Worm (Caenorhabditis elegans): Measurements from ENCODE around the gene rpi-1.
A peak's percentile ranks its signal among the peaks of the same experiment; 100 is the strongest.

Gene rpi-1

ce11 chrII:13984551-13984950, 22.3 kb upstream of the rpi-1 start, which contains the start of gene sre-47:
sre-47 (minus strand) TSS chrII:13984651.
- TF ChIP-seq madf-3 (GFP tag; IDR thresholded peaks at IDR 0.05) (no peak), mes-4 (tag; optimal IDR thresholded peaks at IDR 0.05) (no peak), dpl-1 (GFP tag; optimal IDR thresholded peaks at IDR 0.05) (no peak), nfyb-1 (GFP tag; IDR thresholded peaks at IDR 0.05) (no peak), F55B11.4 (tag; optimal IDR thresholded peaks at IDR 0.05; ENCODE audit: borderline replicate concordance, insufficient read depth) (no peak), repo-1 (tag; optimal IDR thresholded peaks at IDR 0.05) (no peak), F37B4.10 (GFP tag; IDR thresholded peaks at IDR 0.05) (no peak), D2030.7 (GFP tag; IDR thresholded peaks at IDR 0.05) (no peak), rec-8 (tag; optimal IDR thresholded peaks at IDR 0.05) (no peak), attf-6 (GFP tag; IDR thresholded peaks at IDR 0.05) (no peak), ama-1 (optimal IDR thresholded peaks at IDR 0.05) (no peak), ama-1 (GFP tag; optimal IDR thresholded peaks at IDR 0.05) (no peak), chd-7 (tag; optimal IDR thresholded peaks at IDR 0.05) (no peak), ztf-3 (GFP tag; optimal IDR thresholded peaks at IDR 0.05) (no peak), ztf-25 (GFP tag; IDR thresholded peaks at IDR 0.05) (no peak), him-1 (tag; optimal IDR thresholded peaks at IDR 0.05) (no peak), snpc-4 (GFP tag; optimal IDR thresholded peaks at IDR 0.05) (no peak), snpc-4 (tag; optimal IDR thresholded peaks at IDR 0.05) (no peak), athp-1 (tag; optimal IDR thresholded peaks at IDR 0.05) (no peak), ccch-3 (GFP tag; optimal IDR thresholded peaks at IDR 0.05) (no peak)

DNA sequence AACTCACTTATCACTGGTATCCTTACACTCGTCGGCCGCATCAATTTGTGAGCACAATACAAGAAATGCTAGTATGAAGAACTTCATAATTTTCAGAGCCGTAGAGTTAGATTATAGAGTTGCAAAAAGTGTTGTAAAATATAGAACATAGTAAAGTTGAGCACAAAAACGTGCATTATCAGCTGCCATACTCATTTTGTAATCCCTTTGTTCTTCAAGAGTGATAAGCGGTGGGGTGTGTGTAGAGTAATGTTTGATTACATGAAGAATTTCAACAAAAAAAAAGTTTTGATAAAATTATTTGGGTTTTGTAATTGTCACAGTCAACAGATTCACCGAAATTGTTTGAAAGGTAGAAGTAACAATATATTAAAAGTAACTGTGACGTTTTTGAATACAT, 20.7 kb upstream of the rpi-1 start, which contains the start of the genes Y39G8B.13 and Y39G8B.10:
Y39G8B.13 (minus strand) TSS at position 125 of the 400 bp plus-strand sequence.
Y39G8B.10 (minus strand) TSS at position 193 of the 400 bp plus-strand sequence.
- TF ChIP-seq Y95B8A.8 (GFP tag; IDR thresholded peaks at IDR 0.05) (no peak), ceh-91 (GFP tag; IDR thresholded peaks at IDR 0.05) (no peak), madf-10 (tag; optimal IDR thresholded peaks at IDR 0.05) (no peak), hmg-20 (GFP tag; IDR thresholded peaks at IDR 0.05) (no peak)

DNA sequence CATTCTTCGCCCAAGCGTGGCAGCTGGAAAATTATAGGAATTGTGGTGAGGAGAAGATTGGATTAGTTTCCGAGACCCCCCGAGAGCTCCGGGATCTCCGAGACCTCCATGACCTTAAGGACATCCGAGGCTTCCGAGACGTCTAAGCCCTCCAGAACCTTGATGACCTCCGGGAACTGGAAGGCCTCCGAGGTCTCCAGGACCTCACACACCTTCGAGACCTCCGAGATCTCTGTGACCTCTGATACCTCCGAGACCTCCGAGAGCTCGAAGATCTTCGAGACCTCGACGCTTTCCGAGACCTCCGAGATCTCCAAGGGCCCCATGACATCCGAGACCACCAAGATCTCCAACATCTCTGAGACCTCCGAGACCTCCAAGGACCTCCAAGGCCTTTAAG, 20.0 kb upstream of the rpi-1 start:
- TF ChIP-seq egrh-3 (GFP tag; IDR thresholded peaks at IDR 0.05) (peak; percentile 79), madf-10 (tag; optimal IDR thresholded peaks at IDR 0.05) (no peak), aptf-2 (GFP tag; conservative IDR thresholded peaks at IDR 0.05) (no peak), zfh-2 (GFP tag; conservative IDR thresholded peaks at IDR 0.05) (peak; percentile 72; the same call in 1 of the 2 replicates), nhr-179 (tag; optimal IDR thresholded peaks at IDR 0.05) (no peak)

ce11 chrII:13981819-13982218, 19.6 kb upstream of the rpi-1 start:
- TF ChIP-seq B0336.3 (GFP tag; IDR thresholded peaks at IDR 0.05) (no peak), dox-1 (GFP tag; IDR thresholded peaks at IDR 0.05) (no peak), unc-62 (GFP tag; optimal IDR thresholded peaks at IDR 0.05) (no peak), rpc-1 (optimal IDR thresholded peaks at IDR 0.05) (no peak), rpc-1 (tag; optimal IDR thresholded peaks at IDR 0.05) (no peak), madf-8 (GFP tag; conservative IDR thresholded peaks at IDR 0.05) (no peak), ceh-91 (GFP tag; IDR thresholded peaks at IDR 0.05) (no peak), sdz-38 (tag; optimal IDR thresholded peaks at IDR 0.05) (no peak), ztf-18 (tag; optimal IDR thresholded peaks at IDR 0.05) (no peak), ceh-79 (tag; optimal IDR thresholded peaks at IDR 0.05) (no peak), hsf-1 (GFP tag; IDR thresholded peaks at IDR 0.05) (no peak), ztf-22 (GFP tag; optimal IDR thresholded peaks at IDR 0.05) (no peak)
